Worm (Caenorhabditis elegans): ENCODE results near the gene ech-5.

DNA sequence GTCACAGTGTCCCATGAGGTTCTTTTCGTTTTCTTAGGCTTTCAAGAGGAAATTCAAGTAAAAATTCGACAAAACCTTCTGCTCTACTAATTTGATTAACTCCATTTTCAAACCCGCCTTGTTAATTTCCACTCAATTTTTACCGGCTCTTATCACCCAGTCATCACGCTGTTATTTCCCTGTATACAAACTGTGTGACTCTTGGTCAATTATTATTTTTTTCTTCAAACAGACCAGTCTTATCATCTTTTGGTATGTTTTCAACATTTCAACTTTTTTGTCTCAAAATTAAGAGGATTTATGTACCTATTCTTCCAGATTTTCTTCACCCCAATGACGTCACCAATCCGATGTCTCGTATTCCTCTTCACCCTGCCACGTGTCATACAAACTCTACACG, 18.3 kb upstream of the ech-5 start, which contains the start of gene ugt-52:
- TF ChIP-seq pha-4 (GFP tag; IDR thresholded peaks at IDR 0.05) (no peak), pha-4 (tag; optimal IDR thresholded peaks at IDR 0.05) (no peak), unc-39 (tag; optimal IDR thresholded peaks at IDR 0.05) (no peak), pqm-1 (tag; optimal IDR thresholded peaks at IDR 0.05) (no peak), dve-1 (tag; optimal IDR thresholded peaks at IDR 0.05; ENCODE audit: insufficient read depth) (no peak), dmd-6 (GFP tag; IDR thresholded peaks at IDR 0.05) (no peak), lim-7 (GFP tag; IDR thresholded peaks at IDR 0.05) (no peak)

Measured in whole organism, L4 larva.